Fruit fly (Drosophila melanogaster): ENCODE results near the gene naz.

Gene naz

DNA sequence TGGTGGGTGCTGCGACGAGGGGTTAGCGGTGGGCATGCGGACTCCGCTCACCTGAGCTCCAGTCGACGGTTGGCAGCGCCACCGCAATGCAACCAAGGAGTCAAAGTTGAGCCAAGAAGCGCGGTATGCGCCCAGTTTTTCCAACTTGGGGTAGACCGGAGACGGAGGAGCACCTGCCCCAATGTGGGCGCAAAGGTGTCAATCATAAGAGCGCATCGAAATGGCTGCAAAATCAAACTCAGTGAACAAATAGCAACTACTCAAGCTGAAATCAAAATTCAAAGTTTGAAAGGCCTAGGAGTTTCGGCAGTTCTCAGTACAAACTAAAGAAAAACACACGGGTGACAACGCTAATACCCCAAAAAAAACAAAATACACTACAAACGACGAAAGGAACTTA lies 33.0 kb upstream of the naz start, which contains the start of gene hmw:
hmw (plus strand) TSS at position 301 of the 400 bp plus-strand sequence.
- TF ChIP-seq Pif1A (GFP tag; optimal IDR thresholded peaks at IDR 0.05) (no peak), CG13204 (GFP tag; optimal IDR thresholded peaks at IDR 0.05) (no peak), CG14655 (GFP tag; optimal IDR thresholded peaks at IDR 0.05) (no peak), CG4496 (GFP tag; IDR thresholded peaks at IDR 0.05) (no peak), gl (tag; optimal IDR thresholded peaks at IDR 0.05) (no peak), CG8301 (tag; optimal IDR thresholded peaks at IDR 0.05) (no peak), Snoo (tag; optimal IDR thresholded peaks at IDR 0.05) (no peak)

DNA sequence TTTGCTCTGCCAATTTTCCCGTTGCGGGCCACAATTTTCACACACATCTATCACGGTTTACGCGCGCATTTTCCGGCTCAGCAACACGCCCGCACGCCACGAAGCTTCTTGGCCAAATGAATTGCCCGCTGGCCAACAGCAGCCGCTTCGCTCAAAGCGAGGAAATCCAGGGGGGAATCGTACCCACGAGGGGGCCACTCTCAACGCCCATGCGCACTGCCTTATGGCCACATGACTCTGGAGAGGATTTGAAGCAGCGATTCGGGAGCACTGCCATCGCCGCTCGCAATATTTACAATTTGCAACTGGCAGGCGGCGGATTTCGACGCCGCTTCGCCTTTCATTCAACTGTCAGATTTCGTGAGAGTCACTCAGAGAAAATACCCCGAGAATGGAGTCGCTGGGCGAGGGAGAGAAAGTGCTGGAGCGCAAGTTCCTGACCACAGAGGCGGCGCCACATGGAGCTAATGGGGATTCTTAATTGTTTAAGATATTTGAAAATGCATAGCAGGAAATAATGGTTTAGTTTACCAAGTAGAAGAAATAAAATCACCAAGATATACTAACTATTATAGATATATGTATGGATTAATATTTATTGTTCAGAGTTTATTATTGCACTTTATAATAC lies 32.0 kb upstream of the naz start, which contains the start of gene CG15803:
CG15803 (minus strand) TSS at position 99 of the 631 bp plus-strand sequence.
- TF ChIP-seq CG4496 (GFP tag; IDR thresholded peaks at IDR 0.05), result 0 out of 3 replicates have a peak, but pooled peaks have one; percentile 32
- TF ChIP-seq CG10348 (GFP tag; IDR thresholded peaks at IDR 0.05), result no peak
- no peak for TF ChIP-seq CG12605 (GFP tag; IDR thresholded peaks at IDR 0.05)
- peak; percentile 4 for TF ChIP-seq CG13204 (GFP tag; optimal IDR thresholded peaks at IDR 0.05)
- TF ChIP-seq CG8159 (tag; optimal IDR thresholded peaks at IDR 0.05), result no peak

DNA sequence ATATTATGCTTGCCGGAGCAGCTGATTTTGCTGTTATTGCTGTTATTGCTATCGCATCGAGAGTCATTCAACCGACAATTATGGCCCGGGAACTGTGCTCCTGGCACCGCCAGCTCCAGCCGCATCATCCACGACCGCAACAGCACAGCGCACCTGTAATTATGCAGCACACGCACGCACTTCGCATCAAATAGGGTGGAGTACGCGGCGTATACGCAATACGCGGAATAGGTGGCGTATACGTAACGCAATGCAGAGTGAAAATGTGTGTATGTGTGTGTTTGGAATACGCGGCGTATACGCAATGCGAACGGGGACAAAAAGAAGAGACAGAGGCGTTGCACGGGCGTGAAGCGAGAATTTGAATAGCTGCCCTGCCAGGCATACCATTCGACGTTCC lies 27.0 kb upstream of the naz start:
- no peak for TF ChIP-seq Pif1B (GFP tag; optimal IDR thresholded peaks at IDR 0.05)
- no peak for TF ChIP-seq gl (tag; optimal IDR thresholded peaks at IDR 0.05)
- TF ChIP-seq Ets98B (GFP tag; IDR thresholded peaks at IDR 0.05), result no peak
- no peak for TF ChIP-seq CG10348 (GFP tag; IDR thresholded peaks at IDR 0.05)
- no peak for TF ChIP-seq CG34367 (tag; optimal IDR thresholded peaks at IDR 0.05)
- no peak for TF ChIP-seq rn (GFP tag; IDR thresholded peaks at IDR 0.05)
- no peak for TF ChIP-seq EcR (GFP tag; optimal IDR thresholded peaks at IDR 0.05)
- TF ChIP-seq Pif1A (GFP tag; optimal IDR thresholded peaks at IDR 0.05), result no peak
- TF ChIP-seq CG15710 (tag; optimal IDR thresholded peaks at IDR 0.05), result no peak
- TF ChIP-seq CG13204 (GFP tag; optimal IDR thresholded peaks at IDR 0.05), result no peak
- no peak for TF ChIP-seq CG32121 (GFP tag; IDR thresholded peaks at IDR 0.05)

DNA sequence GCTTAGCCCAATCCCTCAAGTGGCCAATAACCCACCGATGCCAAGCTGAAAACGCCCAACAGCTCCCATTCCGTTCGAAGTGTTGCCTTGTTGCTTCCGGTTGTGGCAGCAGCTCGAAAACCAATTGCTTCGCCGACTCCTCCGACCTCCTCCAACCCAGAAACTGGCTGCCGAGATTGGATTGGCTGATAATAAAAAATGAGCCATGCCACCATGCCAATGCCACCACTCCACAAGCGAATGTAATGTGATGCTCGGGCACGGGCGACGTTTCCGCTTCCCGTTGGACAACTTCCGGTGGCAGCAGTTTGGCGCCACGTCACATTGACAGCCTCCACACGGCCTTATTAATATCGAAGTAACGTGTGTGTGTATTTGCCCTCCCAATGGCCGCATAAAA lies 9.8 kb upstream of the naz start:
- TF ChIP-seq D1 (tag; optimal IDR thresholded peaks at IDR 0.05) (no peak), CG8301 (tag; optimal IDR thresholded peaks at IDR 0.05) (no peak), Snoo (tag; optimal IDR thresholded peaks at IDR 0.05) (no peak), CG34367 (tag; optimal IDR thresholded peaks at IDR 0.05) (no peak), CG14655 (GFP tag; optimal IDR thresholded peaks at IDR 0.05) (no peak), CG10348 (GFP tag; IDR thresholded peaks at IDR 0.05) (no peak), Pif1B (GFP tag; optimal IDR thresholded peaks at IDR 0.05) (no peak), fd96Ca (GFP tag; IDR thresholded peaks at IDR 0.05) (no peak), Ets98B (GFP tag; IDR thresholded peaks at IDR 0.05) (no peak), CG17806 (tag; optimal IDR thresholded peaks at IDR 0.05) (no peak), CG12605 (GFP tag; IDR thresholded peaks at IDR 0.05) (no peak), EcR (GFP tag; optimal IDR thresholded peaks at IDR 0.05) (no peak), CG32121 (GFP tag; IDR thresholded peaks at IDR 0.05) (no peak), gl (tag; optimal IDR thresholded peaks at IDR 0.05) (no peak), CG15710 (tag; optimal IDR thresholded peaks at IDR 0.05) (no peak)

DNA sequence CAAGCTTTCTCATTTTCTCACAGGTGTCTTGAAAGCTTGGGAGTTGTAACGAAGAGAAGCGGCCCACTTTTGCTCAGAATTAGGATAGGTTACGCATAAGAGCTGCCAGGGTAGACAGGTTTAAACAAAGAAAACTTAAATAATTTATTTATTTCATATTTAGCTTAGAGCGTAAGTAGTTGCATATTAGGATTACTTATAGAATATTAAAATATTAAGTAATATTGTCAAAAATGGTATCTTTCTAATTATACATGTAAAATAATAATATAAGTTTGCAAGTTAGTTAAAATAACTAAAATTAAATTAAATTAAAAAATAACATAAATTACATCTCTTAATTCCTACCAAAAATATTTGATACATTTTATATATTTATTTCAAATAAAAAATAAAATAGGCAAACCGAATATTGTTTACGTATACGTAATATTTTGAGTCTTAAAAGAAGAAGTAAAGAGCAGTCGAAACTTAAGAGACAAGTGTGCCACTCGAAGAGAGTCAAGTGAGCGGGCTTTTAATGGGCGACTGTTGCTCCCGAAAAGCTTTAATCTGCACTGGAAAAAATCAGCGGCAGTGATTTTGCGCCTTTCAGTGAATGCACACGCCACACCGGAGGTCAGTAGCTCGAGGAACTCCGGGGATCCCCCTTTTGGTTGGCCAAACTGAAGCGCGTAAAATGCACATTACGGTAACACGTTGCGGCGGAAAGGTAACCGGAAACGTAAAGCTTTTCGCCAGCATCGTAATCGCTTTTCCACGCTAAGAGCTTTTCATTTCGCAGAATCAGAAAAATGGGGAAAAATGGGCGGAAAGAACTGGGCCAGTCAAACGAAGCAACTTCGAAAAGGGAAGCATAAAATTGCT lies 13.7 kb downstream of the naz start:
- TF ChIP-seq CG4496 (GFP tag; IDR thresholded peaks at IDR 0.05) (peak; percentile 73), rn (GFP tag; IDR thresholded peaks at IDR 0.05) (no peak), CG32121 (GFP tag; IDR thresholded peaks at IDR 0.05) (peak; percentile 66), fd96Ca (GFP tag; IDR thresholded peaks at IDR 0.05) (peak; percentile 64; the same call in 1 of the 3 replicates), EcR (GFP tag; optimal IDR thresholded peaks at IDR 0.05) (peak; percentile 15), CG17806 (tag; optimal IDR thresholded peaks at IDR 0.05) (no peak), Ets98B (GFP tag; IDR thresholded peaks at IDR 0.05) (peak; percentile 55), Snoo (tag; optimal IDR thresholded peaks at IDR 0.05) (no peak), CG15710 (tag; optimal IDR thresholded peaks at IDR 0.05) (no peak), D1 (tag; optimal IDR thresholded peaks at IDR 0.05) (no peak)

DNA sequence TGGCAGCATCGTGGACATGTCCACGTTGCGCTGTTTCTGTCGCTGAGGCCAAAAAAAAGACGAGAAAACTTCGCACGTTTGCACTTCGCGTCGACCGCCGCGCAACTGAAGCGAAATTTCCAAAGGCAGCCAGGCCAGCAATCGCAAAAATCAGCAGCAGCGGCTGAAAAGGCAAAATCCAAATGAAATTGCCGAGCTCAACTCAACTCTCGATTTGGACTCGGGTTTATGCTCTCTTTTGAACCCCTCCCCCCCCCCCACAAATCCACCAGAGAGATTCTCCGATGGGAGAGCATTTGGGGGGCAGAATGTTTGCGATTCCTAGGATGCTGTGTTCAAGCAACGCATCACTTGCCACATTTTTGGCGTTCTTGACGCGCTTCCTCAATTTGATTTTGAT lies 14.4 kb downstream of the naz start, which contains the start of gene PKD:
PKD (minus strand) TSS at position 88 of the 400 bp plus-strand sequence.
- TF ChIP-seq CG4496 (GFP tag; IDR thresholded peaks at IDR 0.05) (peak; percentile 77), gl (tag; optimal IDR thresholded peaks at IDR 0.05) (peak; percentile 14), CG10348 (GFP tag; IDR thresholded peaks at IDR 0.05) (no peak), Ets98B (GFP tag; IDR thresholded peaks at IDR 0.05) (peak; percentile 15; the same call in 1 of the 2 replicates), CG12605 (GFP tag; IDR thresholded peaks at IDR 0.05) (peak; percentile 26; the same call in 1 of the 2 replicates), CG15710 (tag; optimal IDR thresholded peaks at IDR 0.05) (no peak)

DNA sequence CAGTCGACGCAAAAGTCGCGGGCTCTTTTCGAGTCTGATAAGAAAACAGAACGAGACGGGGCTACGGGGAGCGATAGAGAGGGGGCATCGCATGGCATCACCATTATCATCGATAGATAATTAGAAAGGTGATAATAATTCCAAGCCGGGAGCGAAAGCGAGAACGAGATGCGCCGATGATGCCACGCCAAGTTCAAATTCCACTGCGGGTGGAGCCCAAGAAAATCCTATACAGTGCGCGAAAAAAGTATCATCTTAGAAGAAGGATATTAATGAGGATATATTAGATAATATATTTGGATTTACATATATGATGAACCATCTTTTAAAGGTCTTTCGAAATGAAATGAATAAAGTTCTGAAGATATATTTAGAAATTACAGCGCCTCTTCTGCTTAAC lies 16.0 kb downstream of the naz start:
- peak; percentile 19 for TF ChIP-seq CG14655 (GFP tag; optimal IDR thresholded peaks at IDR 0.05)
- TF ChIP-seq CG8301 (tag; optimal IDR thresholded peaks at IDR 0.05), result no peak
- 0 out of 3 replicates have a peak, but pooled peaks have one; percentile 7 for TF ChIP-seq fd96Ca (GFP tag; IDR thresholded peaks at IDR 0.05)
- no peak for TF ChIP-seq CG13204 (GFP tag; optimal IDR thresholded peaks at IDR 0.05)
- peak; percentile 7 for TF ChIP-seq CG8159 (tag; optimal IDR thresholded peaks at IDR 0.05)
- TF ChIP-seq Pif1A (GFP tag; optimal IDR thresholded peaks at IDR 0.05), result peak; percentile 24

Data from whole organism, pupa.